Fruit fly (Drosophila melanogaster) whole organism, embryonic: ENCODE measurements around the gene CG5188.

Experiments used
- Awh ChIP-seq: fragments of 200-800 bp; sonication (Bioruptor generic); IDR thresholded peaks from 2 replicates; pipeline ENCODE4, ENCODE4 v1.3.6; 2022; ENCODE audit warnings: missing biosample characterization, missing genetic modification characterization
- Bgb ChIP-seq: fragments of 200-800 bp; sonication (Bioruptor generic); IDR thresholded peaks from 2 replicates; pipeline ENCODE4 v1.3.6; 2022; ENCODE audit warnings: missing biosample characterization, missing genetic modification characterization; ENCODE audit not compliant: partially characterized antibody
- CG10147 ChIP-seq: fragments of 200-800 bp; sonication (Bioruptor generic); optimal IDR thresholded peaks from 2 replicates; lab custom pipeline; 2019; ENCODE audit warnings: missing biosample characterization, mild to moderate bottlenecking, missing genetic modification characterization, moderate library complexity
- CG10543 ChIP-seq: fragments of 200-800 bp; sonication (Bioruptor generic); optimal IDR thresholded peaks from 3 replicates; lab custom pipeline; 2017; ENCODE audit warnings: missing biosample characterization, mild to moderate bottlenecking, missing genetic modification characterization, moderate library complexity
- CG13775 ChIP-seq: fragments of 200-800 bp; sonication (Bioruptor generic); optimal IDR thresholded peaks from 3 replicates; lab custom pipeline; 2017; ENCODE audit warnings: missing biosample characterization, mild to moderate bottlenecking, missing genetic modification characterization
- CG15514 ChIP-seq: fragments of 200-800 bp; sonication (Bioruptor generic); optimal IDR thresholded peaks from 3 replicates; lab custom pipeline; 2017; ENCODE audit warnings: missing biosample characterization, missing genetic modification characterization, mild to moderate bottlenecking, moderate library complexity, missing genetic modification reagents
- CG16813 ChIP-seq: fragments of 200-800 bp; sonication (Bioruptor generic); IDR thresholded peaks from 3 replicates; pipeline ENCODE4 v1.3.6; 2022; ENCODE audit warnings: missing biosample characterization, missing genetic modification characterization; ENCODE audit not compliant: partially characterized antibody
- CG17186 ChIP-seq: fragments of 200-800 bp; sonication (Bioruptor generic); optimal IDR thresholded peaks from 3 replicates; lab custom pipeline; 2017; ENCODE audit warnings: missing biosample characterization, missing genetic modification reagents, missing genetic modification characterization
- CG17802 ChIP-seq: fragments of 200-800 bp; sonication (Bioruptor generic); optimal IDR thresholded peaks from 2 replicates; lab custom pipeline; 2018; ENCODE audit warnings: missing biosample characterization, mild to moderate bottlenecking, missing genetic modification characterization, moderate library complexity
- CG18476 ChIP-seq: fragments of 200-800 bp; sonication (Bioruptor generic); optimal IDR thresholded peaks from 2 replicates; lab custom pipeline; 2016; ENCODE audit warnings: missing biosample characterization, mild to moderate bottlenecking, missing genetic modification characterization
- CG2202 ChIP-seq: fragments of 200-800 bp; sonication (Bioruptor generic); optimal IDR thresholded peaks from 2 replicates; lab custom pipeline; 2018; ENCODE audit warnings: missing biosample characterization, mild to moderate bottlenecking, missing genetic modification characterization
- CG31388 ChIP-seq: fragments of 200-800 bp; sonication (Bioruptor generic); optimal IDR thresholded peaks from 2 replicates; lab custom pipeline; 2016; ENCODE audit warnings: missing biosample characterization, missing genetic modification characterization
- CG33557 ChIP-seq: fragments of 200-800 bp; sonication (Bioruptor generic); optimal IDR thresholded peaks from 2 replicates; lab custom pipeline; 2019; ENCODE audit warnings: missing biosample characterization, mild to moderate bottlenecking, missing genetic modification characterization, moderate library complexity
- CG3995 ChIP-seq: fragments of 200-800 bp; sonication (Bioruptor generic); optimal IDR thresholded peaks from 3 replicates; lab custom pipeline; 2016; ENCODE audit warnings: missing biosample characterization, missing genetic modification characterization
- CG4617 ChIP-seq: fragments of 200-800 bp; sonication (Bioruptor generic); optimal IDR thresholded peaks from 3 replicates; lab custom pipeline; 2016; ENCODE audit warnings: missing biosample characterization, missing genetic modification characterization, borderline replicate concordance
- CG7357 ChIP-seq: fragments of 200-800 bp; sonication (Bioruptor generic); IDR thresholded peaks from 3 replicates; pipeline ENCODE4 v1.3.6; 2022; ENCODE audit warnings: missing biosample characterization, missing genetic modification characterization
- CG7963 ChIP-seq: fragments of 200-800 bp; sonication (Bioruptor generic); IDR thresholded peaks from 3 replicates; pipeline ENCODE4 v1.3.6; 2022; ENCODE audit warnings: missing biosample characterization, missing genetic modification characterization; ENCODE audit not compliant: partially characterized antibody
- CG8924 ChIP-seq: fragments of 200-800 bp; optimal IDR thresholded peaks from 3 replicates; lab custom pipeline; 2019; ENCODE audit warnings: missing biosample characterization, mild to moderate bottlenecking, missing genetic modification characterization, moderate library complexity
- CG9797 ChIP-seq: fragments of 200-800 bp; sonication (Bioruptor generic); optimal IDR thresholded peaks from 3 replicates; lab custom pipeline; 2018; ENCODE audit warnings: missing biosample characterization, mild to moderate bottlenecking, missing genetic modification characterization
- CrebB ChIP-seq: fragments of 200-800 bp; sonication (Bioruptor generic); optimal IDR thresholded peaks from 3 replicates; lab custom pipeline; 2018; ENCODE audit warnings: missing biosample characterization, mild to moderate bottlenecking, missing genetic modification characterization
- D19B ChIP-seq: fragments of 200-800 bp; sonication (Bioruptor generic); optimal IDR thresholded peaks from 2 replicates; lab custom pipeline; 2017; ENCODE audit warnings: missing biosample characterization, mild to moderate bottlenecking, missing genetic modification characterization
- Deaf1 ChIP-seq: fragments of 200-800 bp; optimal IDR thresholded peaks from 3 replicates; lab custom pipeline; 2019; ENCODE audit warnings: missing biosample characterization, mild to moderate bottlenecking, missing genetic modification characterization, moderate library complexity
- Doc3 ChIP-seq: fragments of 200-800 bp; sonication (Bioruptor generic); IDR thresholded peaks from 3 replicates; pipeline ENCODE4 v1.3.6; 2022; ENCODE audit warnings: missing biosample characterization, missing genetic modification characterization; ENCODE audit not compliant: partially characterized antibody
- Elba2 ChIP-seq: fragments of 200-800 bp; sonication (Bioruptor generic); optimal IDR thresholded peaks from 3 replicates; lab custom pipeline; 2016; ENCODE audit warnings: missing biosample characterization, missing genetic modification characterization
- GATAe ChIP-seq: fragments of 200-800 bp; sonication (Bioruptor generic); conservative IDR thresholded peaks from 2 replicates; pipeline ENCODE4 v1.3.6; 2022; ENCODE audit warnings: missing biosample characterization, missing genetic modification characterization
- HLHmδ ChIP-seq: fragments of 200-800 bp; sonication (Bioruptor generic); optimal IDR thresholded peaks from 2 replicates; lab custom pipeline; 2018; ENCODE audit warnings: missing biosample characterization, mild to moderate bottlenecking, missing genetic modification characterization, moderate library complexity
- HmgZ ChIP-seq: fragments of 200-800 bp; sonication (Bioruptor generic); optimal IDR thresholded peaks from 2 replicates; lab custom pipeline; 2018; ENCODE audit warnings: missing biosample characterization, mild to moderate bottlenecking, missing genetic modification characterization
- Hr3 ChIP-seq: fragments of 200-800 bp; sonication (Bioruptor generic); optimal IDR thresholded peaks from 3 replicates; lab custom pipeline; 2016; ENCODE audit warnings: missing biosample characterization, missing genetic modification characterization
- Hr78 ChIP-seq, 2 experiments: fragments of 200-800 bp in 1 of 2; fragments of >200 bp in 1 of 2; sonication (Bioruptor generic) in 1 of 2; optimal IDR thresholded peaks; 2 replicates each; lab custom pipeline; 2017 to 2019; ENCODE audit warnings: missing biosample characterization in 2 of 2, missing genetic modification characterization in 2 of 2, mild to moderate bottlenecking in 1 of 2, moderate library complexity in 1 of 2
- Kr ChIP-seq: fragments of 200-800 bp; sonication (Bioruptor generic); optimal IDR thresholded peaks from 2 replicates; lab custom pipeline; 2017; ENCODE audit warnings: missing biosample characterization, mild to moderate bottlenecking, missing genetic modification characterization
- Lim3 ChIP-seq: fragments of 200-800 bp; sonication (Bioruptor generic); IDR thresholded peaks from 2 replicates; pipeline ENCODE4 v1.3.6; 2022; ENCODE audit warnings: missing biosample characterization, missing genetic modification characterization
- MTF-1 ChIP-seq: fragments of 200-800 bp; sonication (Bioruptor generic); optimal IDR thresholded peaks from 2 replicates; lab custom pipeline; 2018; ENCODE audit warnings: missing biosample characterization, mild to moderate bottlenecking, missing genetic modification characterization, borderline replicate concordance
- Mes4 ChIP-seq: fragments of 200-800 bp; sonication (Bioruptor generic); optimal IDR thresholded peaks from 2 replicates; lab custom pipeline; 2016; ENCODE audit warnings: missing biosample characterization, missing genetic modification characterization
- YL-1 ChIP-seq: fragments of 200-800 bp; sonication (Bioruptor generic); optimal IDR thresholded peaks from 3 replicates; lab custom pipeline; 2017; ENCODE audit warnings: missing biosample characterization, mild to moderate bottlenecking, missing genetic modification characterization
- cas ChIP-seq: fragments of 200-800 bp; sonication (Bioruptor generic); IDR thresholded peaks from 2 replicates; pipeline ENCODE4 v1.3.6; 2022; ENCODE audit warnings: missing biosample characterization, missing genetic modification characterization
- emc ChIP-seq: fragments of 200-800 bp; sonication (Bioruptor generic); optimal IDR thresholded peaks from 2 replicates; lab custom pipeline; 2016; ENCODE audit warnings: missing biosample characterization, missing genetic modification characterization
- gro ChIP-seq: fragments of 200-800 bp; sonication (Bioruptor generic); optimal IDR thresholded peaks from 2 replicates; lab custom pipeline; 2016; ENCODE audit warnings: missing biosample characterization, missing genetic modification characterization
- gt ChIP-seq: fragments of 200-800 bp; sonication (Bioruptor generic); IDR thresholded peaks from 2 replicates; pipeline ENCODE4 v1.3.6; 2022; ENCODE audit warnings: missing biosample characterization, missing genetic modification characterization
- ham ChIP-seq: fragments of 200-800 bp; sonication (Bioruptor generic); IDR thresholded peaks from 2 replicates; pipeline ENCODE4 v1.3.6; 2022; ENCODE audit warnings: missing biosample characterization, missing genetic modification characterization
- her ChIP-seq: fragments of 200-800 bp; sonication (Bioruptor generic); optimal IDR thresholded peaks from 2 replicates; lab custom pipeline; 2016; ENCODE audit warnings: missing biosample characterization, missing genetic modification characterization
- lov ChIP-seq, 2 experiments: fragments of 200-800 bp in 1 of 2; fragments of >200 bp in 1 of 2; sonication (Bioruptor generic) in 1 of 2; IDR thresholded peaks in 1 of 2; optimal IDR thresholded peaks in 1 of 2; 2 replicates in 1 of 2; 3 replicates in 1 of 2; pipeline versions ENCODE4 v1.3.6 to Lab custom; 2017 to 2022; ENCODE audit warnings: missing biosample characterization in 1 of 2, missing genetic modification characterization in 1 of 2
- maf-S ChIP-seq: fragments of 200-800 bp; sonication (Bioruptor generic); optimal IDR thresholded peaks from 2 replicates; lab custom pipeline; 2016; ENCODE audit warnings: missing biosample characterization, missing genetic modification characterization
- pan ChIP-seq, 4 experiments: fragments of >200 bp in 3 of 4; fragments of 200-800 bp in 1 of 4; sonication (Bioruptor generic) in 1 of 4; optimal IDR thresholded peaks in 3 of 4; IDR thresholded peaks in 1 of 4; 2 replicates each; pipeline versions ENCODE4 v1.3.6 to Lab custom; 2017 to 2022; ENCODE audit warnings: missing biosample characterization in 2 of 4, missing genetic modification characterization in 2 of 4, mixed read lengths in 1 of 4
- pros ChIP-seq: fragments of 200-800 bp; sonication (Bioruptor generic); optimal IDR thresholded peaks from 3 replicates; lab custom pipeline; 2019; ENCODE audit warnings: missing biosample characterization, mild to moderate bottlenecking, missing genetic modification characterization, moderate library complexity
- sc ChIP-seq, 3 experiments: fragments of >200 bp in 2 of 3; fragments of 200-800 bp in 1 of 3; sonication (Bioruptor generic) in 1 of 3; optimal IDR thresholded peaks; 2 replicates in 2 of 3; 3 replicates in 1 of 3; lab custom pipeline; 2017; ENCODE audit warnings: mild to moderate bottlenecking in 1 of 3, missing biosample characterization in 1 of 3, missing genetic modification characterization in 1 of 3, missing genetic modification reagents in 1 of 3
- slbo ChIP-seq: fragments of 200-800 bp; sonication (Bioruptor generic); IDR thresholded peaks from 2 replicates; pipeline ENCODE4 v1.3.6; 2022; ENCODE audit warnings: missing biosample characterization, missing genetic modification characterization
- unc-4 ChIP-seq: fragments of 200-800 bp; sonication (Bioruptor generic); IDR thresholded peaks from 2 replicates; pipeline ENCODE4 v1.3.6; 2022; ENCODE audit warnings: missing biosample characterization, missing genetic modification characterization; ENCODE audit not compliant: partially characterized antibody
- zen ChIP-seq: fragments of 200-800 bp; sonication (Bioruptor generic); optimal IDR thresholded peaks from 3 replicates; lab custom pipeline; 2018; ENCODE audit warnings: missing biosample characterization, mild to moderate bottlenecking, missing genetic modification characterization, moderate library complexity

Gene CG5188

DNA sequence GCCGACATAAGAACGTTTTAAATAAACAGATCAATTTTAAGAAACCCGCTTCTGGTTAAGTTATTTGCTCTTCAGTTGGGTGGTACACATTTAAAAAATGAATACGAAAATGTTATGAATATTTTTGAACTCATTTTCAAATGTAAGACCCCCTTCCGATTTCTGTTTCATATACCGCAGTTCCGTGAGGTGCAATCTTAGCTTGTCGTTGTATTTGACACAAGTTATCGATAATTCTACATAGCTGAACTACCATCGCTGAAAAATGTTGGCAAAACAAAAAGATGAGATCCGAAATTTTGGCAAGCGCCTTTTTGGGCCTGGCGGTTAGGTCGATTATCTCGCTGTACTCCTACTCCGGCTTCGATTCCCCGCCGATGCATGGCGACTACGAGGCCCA lies 48.8 kb upstream of the CG5188 start, which contains the start of gene gny (continued):
- no peak for TF ChIP-seq Elba2 (GFP tag; lab: Kevin White, UChicago)
- TF ChIP-seq CG15514 (GFP tag; lab: Kevin White, UChicago) = peak; percentile 6
- no peak for TF ChIP-seq Doc3 (GFP tag; lab: Robert Waterston, UW)
- no peak for TF ChIP-seq gro (GFP tag; lab: Kevin White, UChicago)
- TF ChIP-seq Deaf1 (tag; lab: Kevin White, UChicago) = no peak
- TF ChIP-seq cas (GFP tag; lab: Robert Waterston, UW) = no peak
- TF ChIP-seq CG8924 (tag; lab: Kevin White, UChicago) = no peak
- TF ChIP-seq CG10543 (GFP tag; lab: Kevin White, UChicago) = no peak
- TF ChIP-seq CG31388 = no peak
- TF ChIP-seq CG16813 (GFP tag; lab: Robert Waterston, UW) = peak; percentile 39; the same call in 2 of the 3 replicates
- no peak for TF ChIP-seq CG10147 (GFP tag; lab: Kevin White, UChicago)
- no peak for TF ChIP-seq CG3995 (GFP tag; lab: Kevin White, UChicago)
- TF ChIP-seq unc-4 = 0 out of 2 replicates have a peak, but pooled peaks have one; percentile 31
- TF ChIP-seq CG13775 (GFP tag; lab: Kevin White, UChicago) = no peak
- TF ChIP-seq GATAe (GFP tag; lab: Robert Waterston, UW) = no peak
- TF ChIP-seq CG4617 (GFP tag; lab: Kevin White, UChicago) = peak; percentile 47
- no peak for TF ChIP-seq D19B (GFP tag; lab: Kevin White, UChicago)
- TF ChIP-seq Hr78 (GFP tag; optimal IDR thresholded peaks at IDR 0.05; lab: Kevin White, UChicago) = no peak
- TF ChIP-seq Awh = no peak
- no peak for TF ChIP-seq CG17186 (GFP tag; lab: Kevin White, UChicago)
- no peak for TF ChIP-seq ham (GFP tag; lab: Robert Waterston, UW)
- peak; percentile 37 for TF ChIP-seq CG17802 (tag; lab: Kevin White, UChicago)
- no peak for TF ChIP-seq emc
- no peak for TF ChIP-seq CG2202 (tag; lab: Kevin White, UChicago)
- no peak for TF ChIP-seq CG7357 (GFP tag; lab: Robert Waterston, UW)
- TF ChIP-seq lov (optimal IDR thresholded peaks at IDR 0.05; lab: Kevin White, UChicago) = no peak
- TF ChIP-seq lov (GFP tag; IDR thresholded peaks at IDR 0.05; lab: Robert Waterston, UW) = no peak
- TF ChIP-seq CG33557 (GFP tag; lab: Kevin White, UChicago) = no peak
- TF ChIP-seq HLHmδ (GFP tag; lab: Kevin White, UChicago) = no peak
- peak; percentile 11 for TF ChIP-seq CG9797 (GFP tag; lab: Kevin White, UChicago)
- no peak for TF ChIP-seq MTF-1
- no peak for TF ChIP-seq sc (optimal IDR thresholded peaks at IDR 0.05; lab: Kevin White, UChicago)
- TF ChIP-seq sc (GFP tag; optimal IDR thresholded peaks at IDR 0.05; lab: Kevin White, UChicago) = no peak
- no peak for TF ChIP-seq her
- TF ChIP-seq Bgb (GFP tag; lab: Robert Waterston, UW) = peak; percentile 38; the same call in 1 of the 2 replicates
- no peak for TF ChIP-seq pan (optimal IDR thresholded peaks at IDR 0.05; lab: Kevin White, UChicago)
- TF ChIP-seq pan (GFP tag; optimal IDR thresholded peaks at IDR 0.05 in 1 of 2, IDR thresholded peaks at IDR 0.05 in 1 of 2) = no peak
- no peak for TF ChIP-seq Hr3 (GFP tag; lab: Kevin White, UChicago)
- TF ChIP-seq slbo = no peak
- no peak for TF ChIP-seq Mes4 (GFP tag; lab: Kevin White, UChicago)
- TF ChIP-seq YL-1 (GFP tag; lab: Kevin White, UChicago) = peak; percentile 40
- TF ChIP-seq maf-S (GFP tag; lab: Kevin White, UChicago) = no peak
- TF ChIP-seq zen (tag; lab: Kevin White, UChicago) = no peak
- TF ChIP-seq Kr (GFP tag; lab: Kevin White, UChicago) = no peak
- no peak for TF ChIP-seq gt
- no peak for TF ChIP-seq CG18476
- no peak for TF ChIP-seq CrebB (tag; lab: Kevin White, UChicago)
- no peak for TF ChIP-seq pros
- TF ChIP-seq Lim3 (GFP tag; lab: Robert Waterston, UW) = no peak
- peak; percentile 32 for TF ChIP-seq HmgZ (tag; lab: Kevin White, UChicago)
- TF ChIP-seq CG7963 (GFP tag; lab: Robert Waterston, UW) = no peak
